Worm (Caenorhabditis elegans): Measurements from ENCODE around the gene F58A6.9.
"Not testable (repeated sequence)": the region's sequence is repeated elsewhere in the genome, so short reads cannot be mapped to it uniquely, and the experiment has no call there.

The F58A6.9 gene

ce11 chrII:5136296-5136767 is 22.3 kb downstream of the F58A6.9 start, which contains the start of gene F58A6.2:
Gene F58A6.2 (plus strand): TSS chrII:5136717.
- TF ChIP-seq egl-27 (tag; optimal IDR thresholded peaks at IDR 0.05) (no peak), T20F7.1 (GFP tag; optimal IDR thresholded peaks at IDR 0.05) (no peak), nhr-10 (tag; optimal IDR thresholded peaks at IDR 0.05) (no peak), aha-1 (tag) (peak; percentile 59)

- peak in 1 of 2 experiments; percentile 90 for TF ChIP-seq unc-62 (GFP tag; optimal IDR thresholded peaks at IDR 0.05 in 1 of 2)
- TF ChIP-seq unc-62 (tag; optimal IDR thresholded peaks at IDR 0.05) = no peak
- TF ChIP-seq daf-8 (GFP tag; IDR thresholded peaks at IDR 0.05) = no peak
- no peak for TF ChIP-seq nhr-11 (tag; optimal IDR thresholded peaks at IDR 0.05)
- TF ChIP-seq dmd-8 (GFP tag; IDR thresholded peaks at IDR 0.05) = no peak
- TF ChIP-seq F26F4.8 (GFP tag; conservative IDR thresholded peaks at IDR 0.05) = no peak
Observed at ce11 chrII:5131800-5132199, 26.9 kb downstream of the F58A6.9 start.

- TF ChIP-seq unc-62 (GFP tag; optimal IDR thresholded peaks at IDR 0.05 in 1 of 2) = peak in 1 of 2 experiments; percentile 22
- TF ChIP-seq unc-62 (tag; optimal IDR thresholded peaks at IDR 0.05) = no peak
- TF ChIP-seq rbr-2 (tag; optimal IDR thresholded peaks at IDR 0.05) = no peak
Observed at ce11 chrII:5130081-5130480, 28.6 kb downstream of the F58A6.9 start, which contains the start of gene lgc-56. Gene lgc-56 (plus strand): TSS chrII:5130381.

ce11 chrII:5120612-5121011 is 38.1 kb downstream of the F58A6.9 start:
- TF ChIP-seq nhr-25 (tag; optimal IDR thresholded peaks at IDR 0.05; ENCODE audit: borderline replicate concordance, insufficient read depth) (no peak), ceh-20 (GFP tag; IDR thresholded peaks at IDR 0.05) (peak; percentile 90; the same call in 1 of the 2 replicates)

- TF ChIP-seq F49E8.2 (tag; optimal IDR thresholded peaks at IDR 0.05; ENCODE audit: borderline replicate concordance) = no peak
- TF ChIP-seq Y5F2A.4 (GFP tag; optimal IDR thresholded peaks at IDR 0.05) = no peak
- no peak for TF ChIP-seq fos-1 (tag; optimal IDR thresholded peaks at IDR 0.05)
- TF ChIP-seq attf-4 (tag; optimal IDR thresholded peaks at IDR 0.05) = no peak
- TF ChIP-seq dve-1 (tag; optimal IDR thresholded peaks at IDR 0.05; ENCODE audit: insufficient read depth) = no peak
- no peak for TF ChIP-seq F37D6.2 (tag; optimal IDR thresholded peaks at IDR 0.05)
- no peak for TF ChIP-seq hlh-30 (tag; optimal IDR thresholded peaks at IDR 0.05; ENCODE audit: insufficient read depth)
Observed at ce11 chrII:5115733-5116132, 42.9 kb downstream of the F58A6.9 start, which contains the start of gene srsy-1. Gene srsy-1 (plus strand): TSS chrII:5116033.

- not testable (repeated sequence) for TF ChIP-seq nhr-76 (tag; optimal IDR thresholded peaks at IDR 0.05); daf-8 (GFP tag; IDR thresholded peaks at IDR 0.05); spr-1 (tag; optimal IDR thresholded peaks at IDR 0.05)
Observed at ce11 chrII:5115235-5115634, 43.4 kb downstream of the F58A6.9 start, which contains the start of gene msp-74. Gene msp-74 (minus strand): TSS chrII:5115335.

ce11 chrII:5112082-5112481 is 46.6 kb downstream of the F58A6.9 start, which contains the start of gene F09C12.8:
Gene F09C12.8 (plus strand): TSS chrII:5112382.
- TF ChIP-seq dmd-8 (GFP tag; IDR thresholded peaks at IDR 0.05) (no peak), arid-1 (GFP tag; conservative IDR thresholded peaks at IDR 0.05) (no peak), pha-4 (GFP tag; IDR thresholded peaks at IDR 0.05) (no peak), pha-4 (tag; optimal IDR thresholded peaks at IDR 0.05) (no peak), aly-2 (tag; optimal IDR thresholded peaks at IDR 0.05) (no peak), ztf-7 (tag; optimal IDR thresholded peaks at IDR 0.05) (no peak), spr-1 (tag; optimal IDR thresholded peaks at IDR 0.05) (no peak), ceh-44 (GFP tag; IDR thresholded peaks at IDR 0.05) (no peak), nhr-111 (GFP tag; optimal IDR thresholded peaks at IDR 0.05) (no peak), dmd-6 (GFP tag; IDR thresholded peaks at IDR 0.05) (no peak), zip-11 (GFP tag; IDR thresholded peaks at IDR 0.05) (no peak), fkh-10 (GFP tag; optimal IDR thresholded peaks at IDR 0.05) (no peak)
